Worm (Caenorhabditis elegans) whole organism, L4 larva: Measurements from ENCODE around the gene F18A11.5.

Experiments
- F37D6.2 ChIP-seq: sonication (generic microtip); optimal IDR thresholded peaks from 2 replicates; lab custom pipeline; 2016; ENCODE audit warnings: mild to moderate bottlenecking, missing genetic modification characterization, missing compliant biosample characterization
- F49E8.2 ChIP-seq: sonication (generic microtip); optimal IDR thresholded peaks from 2 replicates; lab custom pipeline; 2016; ENCODE audit warnings: missing compliant biosample characterization, mild to moderate bottlenecking, missing genetic modification characterization, borderline replicate concordance
- R02D3.7 ChIP-seq: fragments of 150-350 bp; sonication (generic microtip); optimal IDR thresholded peaks from 3 replicates; lab custom pipeline; 2014; ENCODE audit warnings: missing biosample characterization, missing genetic modification characterization
- Y105C5A.15 ChIP-seq: fragments of 200-800 bp; sonication (Bioruptor generic); IDR thresholded peaks from 2 replicates; pipeline ENCODE4 v1.3.6; 2022; ENCODE audit warnings: missing genetic modification characterization, missing compliant biosample characterization
- Y75B8A.6 ChIP-seq: fragments of 200-800 bp; sonication (Bioruptor generic); IDR thresholded peaks from 2 replicates; pipeline ENCODE4 v1.3.6; 2022; ENCODE audit warnings: missing genetic modification reagents, missing genetic modification characterization, missing compliant biosample characterization
- ZK337.2 ChIP-seq: fragments of 200-800 bp; sonication (Bioruptor generic); IDR thresholded peaks from 2 replicates; pipeline ENCODE4 v1.3.6; 2022; ENCODE audit warnings: missing genetic modification reagents, missing genetic modification characterization, missing compliant biosample characterization
- aha-1 ChIP-seq: fragments of 150-350 bp; peaks from one replicate; lab custom pipeline; 2014; ENCODE audit warnings: missing biosample characterization, missing genetic modification characterization
- aly-2 ChIP-seq: sonication (generic microtip); optimal IDR thresholded peaks from 2 replicates; lab custom pipeline; 2018; ENCODE audit warnings: missing biosample characterization, missing genetic modification characterization
- attf-4 ChIP-seq: sonication (generic microtip); optimal IDR thresholded peaks from 3 replicates; lab custom pipeline; 2017; ENCODE audit warnings: missing biosample characterization, missing genetic modification characterization
- ceh-28 ChIP-seq: fragments of 150-350 bp; optimal IDR thresholded peaks from 2 replicates; lab custom pipeline; 2014; ENCODE audit warnings: missing biosample characterization, missing genetic modification reagents, missing genetic modification characterization
- ceh-82 ChIP-seq: sonication (generic microtip); optimal IDR thresholded peaks from 2 replicates; lab custom pipeline; 2017; ENCODE audit warnings: missing biosample characterization, missing genetic modification characterization
- cey-2 ChIP-seq: sonication (generic microtip); optimal IDR thresholded peaks from 3 replicates; lab custom pipeline; 2017; ENCODE audit warnings: missing genetic modification characterization, mild to moderate bottlenecking, missing compliant biosample characterization, antibody characterized with exemption, borderline replicate concordance; ENCODE audit not compliant: insufficient read depth
- ctbp-1 ChIP-seq: fragments of 200-800 bp; sonication (Bioruptor generic); IDR thresholded peaks from 2 replicates; pipeline ENCODE4 v1.3.6; 2022; ENCODE audit warnings: missing genetic modification reagents, missing genetic modification characterization, missing compliant biosample characterization
- daf-16 ChIP-seq, 3 experiments: sonication (generic microtip); optimal IDR thresholded peaks; 2 replicates each; lab custom pipeline; 2016 to 2017; ENCODE audit warnings: missing genetic modification characterization in 3 of 3, missing genetic modification reagents in 3 of 3, mild to moderate bottlenecking in 2 of 3, missing compliant biosample characterization in 2 of 3, missing biosample characterization in 1 of 3, moderate library complexity in 1 of 3
- daf-19 ChIP-seq: fragments of 200-800 bp; sonication (Bioruptor generic); conservative IDR thresholded peaks from 2 replicates; pipeline ENCODE4 v1.3.6; 2022; ENCODE audit warnings: missing genetic modification characterization, missing compliant biosample characterization
- dmd-6 ChIP-seq: fragments of 200-800 bp; sonication (Bioruptor generic); IDR thresholded peaks from 2 replicates; pipeline ENCODE4 v1.3.6; 2022; ENCODE audit warnings: missing genetic modification reagents, missing genetic modification characterization, missing compliant biosample characterization
- dmd-9 ChIP-seq: fragments of 200-800 bp; sonication (Bioruptor generic); IDR thresholded peaks from 2 replicates; pipeline ENCODE4 v1.3.6; 2022; ENCODE audit warnings: missing genetic modification reagents, missing genetic modification characterization, missing compliant biosample characterization
- duxl-1 ChIP-seq: sonication (generic microtip); optimal IDR thresholded peaks from 2 replicates; lab custom pipeline; 2016; ENCODE audit warnings: mild to moderate bottlenecking, missing genetic modification characterization, moderate library complexity, missing compliant biosample characterization; ENCODE audit not compliant: poor library complexity
- dve-1 ChIP-seq: sonication (generic microtip); optimal IDR thresholded peaks from 2 replicates; lab custom pipeline; 2017; ENCODE audit warnings: antibody characterized with exemption, mild to moderate bottlenecking, missing genetic modification characterization, missing compliant biosample characterization; ENCODE audit not compliant: insufficient read depth
- fos-1 ChIP-seq: fragments of 150-350 bp; optimal IDR thresholded peaks from 2 replicates; lab custom pipeline; 2014; ENCODE audit warnings: missing biosample characterization, missing genetic modification characterization
- hif-1 ChIP-seq, 2 experiments: sonication (generic microtip); optimal IDR thresholded peaks; 2 replicates each; lab custom pipeline; 2016 to 2017; ENCODE audit warnings: missing compliant biosample characterization in 2 of 2, missing genetic modification characterization in 2 of 2, missing genetic modification reagents in 2 of 2, missing genotype in 2 of 2, mild to moderate bottlenecking in 1 of 2
- hlh-11 ChIP-seq: fragments of 200-800 bp; sonication (Bioruptor generic); optimal IDR thresholded peaks from 2 replicates; lab custom pipeline; 2018; ENCODE audit warnings: mild to moderate bottlenecking, missing genetic modification characterization, missing compliant biosample characterization
- hlh-30 ChIP-seq: sonication (generic microtip); optimal IDR thresholded peaks from 2 replicates; lab custom pipeline; 2017; ENCODE audit warnings: antibody characterized with exemption, mild to moderate bottlenecking, missing genetic modification characterization, missing compliant biosample characterization; ENCODE audit not compliant: insufficient read depth
- jun-1 ChIP-seq: fragments of 150-350 bp; optimal IDR thresholded peaks from 2 replicates; lab custom pipeline; 2014; ENCODE audit warnings: missing biosample characterization, missing genetic modification reagents, missing genetic modification characterization
- lin-1 ChIP-seq: fragments of 200-800 bp; sonication (Bioruptor generic); IDR thresholded peaks from 2 replicates; pipeline ENCODE4 v1.3.6; 2022; ENCODE audit warnings: missing genetic modification reagents, missing genetic modification characterization, missing compliant biosample characterization
- lin-38 ChIP-seq: fragments of 200-800 bp; sonication (Bioruptor generic); IDR thresholded peaks from 2 replicates; pipeline ENCODE4 v1.3.6; 2022; ENCODE audit warnings: missing genetic modification reagents, missing genetic modification characterization, missing compliant biosample characterization
- lsy-2 ChIP-seq, 2 experiments: fragments of 150-350 bp in 1 of 2; sonication (generic microtip) in 1 of 2; optimal IDR thresholded peaks; 2 replicates each; lab custom pipeline; 2014 to 2017; ENCODE audit warnings: missing biosample characterization in 2 of 2, missing genetic modification characterization in 2 of 2
- mdl-1 ChIP-seq, 2 experiments: fragments of 150-350 bp in 1 of 2; sonication (generic microtip) in 1 of 2; optimal IDR thresholded peaks; 2 replicates each; lab custom pipeline; 2014 to 2017; ENCODE audit warnings: missing biosample characterization in 2 of 2, missing genetic modification characterization in 2 of 2
- mep-1 ChIP-seq: fragments of 150-350 bp; sonication (generic microtip); optimal IDR thresholded peaks from 3 replicates; lab custom pipeline; 2014; ENCODE audit warnings: missing biosample characterization, missing genetic modification characterization
- mxl-2 ChIP-seq: fragments of 200-800 bp; sonication (Bioruptor generic); conservative IDR thresholded peaks from 2 replicates; pipeline ENCODE4 v1.3.6; 2022; ENCODE audit warnings: missing genetic modification reagents, missing genetic modification characterization, missing compliant biosample characterization
- mxl-3 ChIP-seq: fragments of 200-800 bp; sonication (Bioruptor generic); optimal IDR thresholded peaks from 2 replicates; lab custom pipeline; 2018; ENCODE audit warnings: mild to moderate bottlenecking, missing genetic modification characterization, missing compliant biosample characterization
- nhr-10 ChIP-seq: fragments of 150-350 bp; optimal IDR thresholded peaks from 2 replicates; lab custom pipeline; 2014; ENCODE audit warnings: missing biosample characterization, missing genetic modification characterization
- nhr-102 ChIP-seq: sonication (generic microtip); optimal IDR thresholded peaks from 2 replicates; lab custom pipeline; 2016; ENCODE audit warnings: mild to moderate bottlenecking, missing genetic modification characterization, moderate library complexity, missing compliant biosample characterization
- nhr-111 ChIP-seq: fragments of 200-800 bp; sonication (Bioruptor generic); optimal IDR thresholded peaks from 2 replicates; lab custom pipeline; 2018; ENCODE audit warnings: mild to moderate bottlenecking, missing genetic modification characterization, missing compliant biosample characterization
- nhr-28 ChIP-seq: fragments of 150-350 bp; optimal IDR thresholded peaks from 2 replicates; lab custom pipeline; 2014; ENCODE audit warnings: missing biosample characterization, missing genetic modification characterization
- nhr-42 ChIP-seq: fragments of 200-800 bp; sonication (Bioruptor generic); IDR thresholded peaks from 2 replicates; pipeline ENCODE4 v1.3.6; 2022; ENCODE audit warnings: missing genetic modification characterization, missing compliant biosample characterization
- nhr-48 ChIP-seq: sonication (generic microtip); optimal IDR thresholded peaks from 2 replicates; lab custom pipeline; 2016; ENCODE audit warnings: mild to moderate bottlenecking, missing genetic modification characterization, missing compliant biosample characterization
- nhr-6 ChIP-seq: fragments of 150-350 bp; optimal IDR thresholded peaks from 2 replicates; lab custom pipeline; 2014; ENCODE audit warnings: missing biosample characterization, missing genetic modification characterization
- nhr-77 ChIP-seq: fragments of 150-350 bp; optimal IDR thresholded peaks from 2 replicates; lab custom pipeline; 2014; ENCODE audit warnings: missing biosample characterization, missing genetic modification characterization
- pha-4 ChIP-seq, 2 experiments: fragments of 150-350 bp in 1 of 2; fragments of 200-800 bp in 1 of 2; sonication (Bioruptor generic) in 1 of 2; IDR thresholded peaks in 1 of 2; optimal IDR thresholded peaks in 1 of 2; 2 replicates each; pipeline versions ENCODE4 v1.3.6 to Lab custom; 2014 to 2022; ENCODE audit warnings: missing genetic modification characterization in 2 of 2, missing genetic modification reagents in 2 of 2, missing biosample characterization in 1 of 2, missing compliant biosample characterization in 1 of 2
- php-3 ChIP-seq: fragments of 200-800 bp; sonication (Bioruptor generic); IDR thresholded peaks from 2 replicates; pipeline ENCODE4 v1.3.6; 2022; ENCODE audit warnings: missing genetic modification reagents, missing genetic modification characterization, missing compliant biosample characterization
- pqm-1 ChIP-seq: sonication (generic microtip); optimal IDR thresholded peaks from 2 replicates; lab custom pipeline; 2017; ENCODE audit warnings: missing biosample characterization, missing genetic modification characterization
- set-16 ChIP-seq: fragments of 200-800 bp; sonication (Bioruptor generic); IDR thresholded peaks from 2 replicates; pipeline ENCODE4 v1.3.6; 2022; ENCODE audit warnings: missing genetic modification reagents, missing genetic modification characterization, missing compliant biosample characterization
- snpc-4 ChIP-seq: fragments of 150-350 bp; optimal IDR thresholded peaks from 2 replicates; lab custom pipeline; 2014; ENCODE audit warnings: missing biosample characterization, missing genetic modification characterization
- unc-62 ChIP-seq, 3 experiments: fragments of 150-350 bp in 1 of 3; sonication (generic microtip); optimal IDR thresholded peaks in 2 of 3; peaks in 1 of 3; 1 replicate in 1 of 3; 2 replicates in 2 of 3; lab custom pipeline; 2014 to 2017; ENCODE audit warnings: missing biosample characterization in 3 of 3, missing genetic modification characterization in 3 of 3, missing genetic modification reagents in 3 of 3, missing genotype in 1 of 3
- vab-7 ChIP-seq: fragments of 200-800 bp; sonication (Bioruptor generic); IDR thresholded peaks from 2 replicates; pipeline ENCODE4 v1.3.6; 2022; ENCODE audit warnings: missing genetic modification reagents, missing genetic modification characterization, missing compliant biosample characterization
- zip-11 ChIP-seq: fragments of 200-800 bp; sonication (Bioruptor generic); IDR thresholded peaks from 2 replicates; pipeline ENCODE4 v1.3.6; 2022; ENCODE audit warnings: missing genetic modification characterization, missing compliant biosample characterization
- ztf-11 ChIP-seq: fragments of 150-350 bp; optimal IDR thresholded peaks from 2 replicates; lab custom pipeline; 2014; ENCODE audit warnings: missing biosample characterization, missing genetic modification characterization
- ztf-7 ChIP-seq: fragments of 150-350 bp; optimal IDR thresholded peaks from 2 replicates; lab custom pipeline; 2014; ENCODE audit warnings: missing biosample characterization, missing genetic modification characterization

Gene F18A11.5

DNA sequence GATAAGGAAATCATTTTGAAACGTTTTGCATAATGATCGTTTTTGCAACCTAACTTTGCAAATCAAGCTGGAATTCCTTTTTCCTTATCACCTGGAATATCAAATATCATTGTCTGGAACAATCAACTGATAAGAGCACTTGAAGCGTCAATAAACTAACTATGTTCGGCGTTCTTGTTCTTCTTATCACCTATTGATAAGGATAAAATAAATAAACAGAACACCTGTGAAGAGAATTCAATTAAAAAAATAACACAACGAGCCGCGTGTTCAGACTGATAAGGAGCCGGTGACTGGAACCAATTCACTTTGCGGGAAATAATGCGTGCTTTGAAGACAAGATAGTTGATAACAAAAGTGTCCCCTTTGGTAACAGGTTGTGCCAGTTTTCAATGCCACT is 33.9 kb downstream of the F18A11.5 start, which contains the start of gene cyd-1:
cyd-1 (plus strand) TSS at position 380 of the 400 bp plus-strand sequence.
- TF ChIP-seq Y105C5A.15 (GFP tag; lab: Robert Waterston, UW) (no peak), ctbp-1 (no peak), dmd-9 (GFP tag; lab: Robert Waterston, UW) (no peak), lin-1 (GFP tag; lab: Robert Waterston, UW) (peak; percentile 78), daf-19 (GFP tag; lab: Robert Waterston, UW) (no peak), lin-38 (GFP tag; lab: Robert Waterston, UW) (no peak), nhr-6 (peak; percentile 16), ZK337.2 (GFP tag; lab: Robert Waterston, UW) (no peak), R02D3.7 (no peak), cey-2 (tag; lab: Kevin White, UChicago) (peak; percentile 25), nhr-111 (GFP tag; lab: Kevin White, UChicago) (no peak), nhr-42 (GFP tag; lab: Robert Waterston, UW) (no peak), pha-4 (GFP tag; IDR thresholded peaks at IDR 0.05; lab: Robert Waterston, UW) (peak; percentile 30; the same call in 1 of the 2 replicates), pha-4 (tag; optimal IDR thresholded peaks at IDR 0.05; lab: Kevin White, UChicago) (peak; percentile 86), hif-1 (tag; optimal IDR thresholded peaks at IDR 0.05; lab: Kevin White, UChicago) (peak in 1 of 2 experiments; percentile 8), dmd-6 (GFP tag; lab: Robert Waterston, UW) (peak; percentile 76), fos-1 (tag; lab: Kevin White, UChicago) (no peak), daf-16 (GFP tag; optimal IDR thresholded peaks at IDR 0.05; lab: Kevin White, UChicago) (peak in 1 of 2 experiments; percentile 34), daf-16 (tag; optimal IDR thresholded peaks at IDR 0.05; lab: Kevin White, UChicago) (peak; percentile 97), mxl-3 (GFP tag; lab: Kevin White, UChicago) (peak; percentile 46), aly-2 (tag; lab: Kevin White, UChicago) (no peak), lsy-2 (tag; optimal IDR thresholded peaks at IDR 0.05; lab: Kevin White, UChicago) (no peak), ztf-11 (tag; lab: Kevin White, UChicago) (no peak), zip-11 (no peak), Y75B8A.6 (GFP tag; lab: Robert Waterston, UW) (no peak), attf-4 (tag; lab: Kevin White, UChicago) (no peak), ztf-7 (tag; lab: Kevin White, UChicago) (no peak), aha-1 (tag; lab: Kevin White, UChicago) (no peak), hlh-11 (tag; lab: Kevin White, UChicago) (peak; percentile 93), F37D6.2 (tag; lab: Kevin White, UChicago) (no peak), pqm-1 (tag; lab: Kevin White, UChicago) (peak; percentile 79), duxl-1 (tag; lab: Kevin White, UChicago) (no peak), jun-1 (tag; lab: Kevin White, UChicago) (no peak), nhr-10 (peak; percentile 12), hlh-30 (tag; lab: Kevin White, UChicago) (peak; percentile 39), set-16 (GFP tag; lab: Robert Waterston, UW) (no peak), F49E8.2 (tag; lab: Kevin White, UChicago) (no peak), ceh-82 (tag; lab: Kevin White, UChicago) (no peak), mdl-1 (tag; optimal IDR thresholded peaks at IDR 0.05; lab: Kevin White, UChicago) (peak in 1 of 2 experiments; percentile 58), php-3 (GFP tag; lab: Robert Waterston, UW) (peak; percentile 94), nhr-102 (tag; lab: Kevin White, UChicago) (peak; percentile 69), nhr-77 (tag; lab: Kevin White, UChicago) (peak; percentile 86), nhr-28 (tag; lab: Kevin White, UChicago) (peak; percentile 89), vab-7 (GFP tag; lab: Robert Waterston, UW) (no peak), mxl-2 (GFP tag; lab: Robert Waterston, UW) (no peak), nhr-48 (tag; lab: Kevin White, UChicago) (peak; percentile 43), dve-1 (tag; lab: Kevin White, UChicago) (peak; percentile 89), unc-62 (GFP tag; optimal IDR thresholded peaks at IDR 0.05 in 1 of 2; lab: Kevin White, UChicago) (peak; percentile 35 to 48), unc-62 (tag; optimal IDR thresholded peaks at IDR 0.05; lab: Kevin White, UChicago) (no peak), ceh-28 (tag; lab: Kevin White, UChicago) (no peak), snpc-4 (tag; lab: Kevin White, UChicago) (no peak), mep-1 (peak; percentile 2)
